Fruit fly (Drosophila melanogaster): ENCODE results near the gene mRpL13.

DNA sequence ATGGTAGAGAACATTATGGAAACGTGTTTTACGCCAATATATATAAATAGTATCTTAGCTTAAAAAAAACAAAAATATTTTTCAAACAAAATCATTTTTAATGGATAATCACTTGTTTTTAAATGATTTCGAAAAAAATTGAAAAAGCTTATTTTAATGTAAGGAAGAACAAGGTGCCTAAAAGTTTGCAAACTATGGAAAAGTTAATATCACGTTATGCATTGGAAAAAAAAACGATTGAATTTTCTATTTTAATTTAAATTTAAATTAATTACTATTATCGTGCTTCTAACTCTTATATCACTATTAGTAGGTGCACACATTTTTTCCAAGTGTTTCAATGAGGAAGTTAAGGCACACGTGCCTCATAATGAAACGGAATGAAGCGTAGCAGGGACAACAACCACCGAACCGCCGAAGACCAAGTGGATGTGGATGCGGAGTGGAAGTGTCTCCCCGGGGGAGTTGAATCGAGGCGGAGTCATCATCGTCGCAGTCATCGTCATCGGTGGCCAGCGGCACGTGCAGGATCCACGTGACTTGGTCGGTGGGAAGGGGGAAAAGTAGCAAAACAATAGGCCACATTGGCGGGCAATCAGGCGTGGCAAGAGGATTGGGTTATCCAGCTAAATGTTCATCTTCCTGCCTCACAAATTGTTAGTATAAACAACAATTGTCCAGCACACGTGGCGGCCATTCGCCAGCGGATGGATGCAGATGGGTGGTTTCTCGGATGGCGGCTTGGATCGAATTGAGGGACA, 38.0 kb upstream of the mRpL13 start:
- no peak for TF ChIP-seq Sin3A (optimal IDR thresholded peaks at IDR 0.05)
- TF ChIP-seq h (optimal IDR thresholded peaks at IDR 0.05): no peak
- TF ChIP-seq insv (optimal IDR thresholded peaks at IDR 0.05): no peak

Measured in Kc167 (cell line).